Worm (Caenorhabditis elegans): ENCODE measurements around the gene T12D8.10.

Gene T12D8.10

ce11 chrIII:13654950-13655349 lies 12.8 kb upstream of the T12D8.10 start:
- no peak for TF ChIP-seq ceh-28 (tag; optimal IDR thresholded peaks at IDR 0.05)
- TF ChIP-seq egl-27 (tag; optimal IDR thresholded peaks at IDR 0.05): no peak
- TF ChIP-seq fos-1 (tag; optimal IDR thresholded peaks at IDR 0.05): no peak
- no peak for TF ChIP-seq hmg-11 (tag; optimal IDR thresholded peaks at IDR 0.05)
- no peak for TF ChIP-seq ztf-4 (tag; optimal IDR thresholded peaks at IDR 0.05)
- no peak for TF ChIP-seq nhr-25 (tag; optimal IDR thresholded peaks at IDR 0.05)
- no peak for TF ChIP-seq egl-5 (tag; optimal IDR thresholded peaks at IDR 0.05)
- TF ChIP-seq lin-39 (tag; optimal IDR thresholded peaks at IDR 0.05): no peak
- no peak for TF ChIP-seq fkh-2 (tag; optimal IDR thresholded peaks at IDR 0.05)
- TF ChIP-seq nhr-43 (tag; optimal IDR thresholded peaks at IDR 0.05; ENCODE audit: poor library complexity, severe bottlenecking): no peak
- TF ChIP-seq elt-3 (tag; optimal IDR thresholded peaks at IDR 0.05): no peak
- no peak for TF ChIP-seq zag-1 (tag; optimal IDR thresholded peaks at IDR 0.05)
- TF ChIP-seq skn-1 (tag; optimal IDR thresholded peaks at IDR 0.05): no peak
- no peak for TF ChIP-seq nhr-237 (tag; optimal IDR thresholded peaks at IDR 0.05)
- no peak for TF ChIP-seq snpc-4 (tag; optimal IDR thresholded peaks at IDR 0.05)
- no peak for TF ChIP-seq mdl-1 (tag; optimal IDR thresholded peaks at IDR 0.05)
- no peak for TF ChIP-seq mml-1 (tag; optimal IDR thresholded peaks at IDR 0.05)

DNA sequence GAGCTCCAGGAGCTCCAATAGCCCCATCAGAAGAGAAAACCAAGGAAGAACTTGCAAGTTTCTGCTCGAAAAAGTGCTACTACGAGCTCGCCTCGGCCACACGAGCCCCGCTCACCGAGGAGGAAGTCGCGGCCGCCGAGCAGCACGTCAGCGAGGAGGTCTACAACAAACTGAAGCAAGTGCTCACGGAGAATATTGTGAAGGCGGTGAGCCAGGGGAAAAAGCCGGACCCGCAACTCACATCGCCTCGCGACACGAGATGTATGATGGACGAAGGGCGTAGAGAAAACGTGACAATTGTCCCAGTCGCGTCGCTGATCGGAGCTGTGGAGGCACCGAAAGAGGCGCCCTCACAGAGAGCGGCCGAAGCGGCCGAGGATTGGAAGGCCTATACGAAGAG lies 10.6 kb upstream of the T12D8.10 start:
- no peak for TF ChIP-seq ceh-9 (tag; optimal IDR thresholded peaks at IDR 0.05)
- no peak for TF ChIP-seq mdl-1 (tag; optimal IDR thresholded peaks at IDR 0.05)
- TF ChIP-seq elt-3 (tag; optimal IDR thresholded peaks at IDR 0.05): no peak
- TF ChIP-seq hmg-11 (tag; optimal IDR thresholded peaks at IDR 0.05): no peak
- TF ChIP-seq nhr-11 (tag; optimal IDR thresholded peaks at IDR 0.05): no peak
- TF ChIP-seq elt-1 (tag; optimal IDR thresholded peaks at IDR 0.05): no peak
- no peak for TF ChIP-seq nhr-67 (tag; optimal IDR thresholded peaks at IDR 0.05)
- no peak for TF ChIP-seq elt-2 (tag; optimal IDR thresholded peaks at IDR 0.05)
- TF ChIP-seq tbx-2 (tag; optimal IDR thresholded peaks at IDR 0.05): no peak
- TF ChIP-seq aly-2 (tag; optimal IDR thresholded peaks at IDR 0.05): no peak

ce11 chrIII:13652010-13652409 lies 9.9 kb upstream of the T12D8.10 start:
- TF ChIP-seq pha-4 (tag; optimal IDR thresholded peaks at IDR 0.05): no peak
- TF ChIP-seq egl-5 (tag; optimal IDR thresholded peaks at IDR 0.05): no peak
- TF ChIP-seq nhr-77 (tag; optimal IDR thresholded peaks at IDR 0.05): no peak
- TF ChIP-seq ZK546.5 (tag; optimal IDR thresholded peaks at IDR 0.05): no peak
- TF ChIP-seq R02D3.7 (tag; optimal IDR thresholded peaks at IDR 0.05): no peak
- TF ChIP-seq ztf-4 (tag; optimal IDR thresholded peaks at IDR 0.05): no peak
- TF ChIP-seq jun-1 (tag; optimal IDR thresholded peaks at IDR 0.05): no peak
- TF ChIP-seq ceh-16 (tag; optimal IDR thresholded peaks at IDR 0.05): no peak
- TF ChIP-seq tbx-2 (tag; optimal IDR thresholded peaks at IDR 0.05): no peak
- no peak for TF ChIP-seq ceh-28 (tag; optimal IDR thresholded peaks at IDR 0.05)
- no peak for TF ChIP-seq nhr-25 (tag; optimal IDR thresholded peaks at IDR 0.05)
- no peak for TF ChIP-seq nfya-1 (tag; optimal IDR thresholded peaks at IDR 0.05; ENCODE audit: insufficient read depth)
- no peak for TF ChIP-seq elt-2 (tag; optimal IDR thresholded peaks at IDR 0.05)

DNA sequence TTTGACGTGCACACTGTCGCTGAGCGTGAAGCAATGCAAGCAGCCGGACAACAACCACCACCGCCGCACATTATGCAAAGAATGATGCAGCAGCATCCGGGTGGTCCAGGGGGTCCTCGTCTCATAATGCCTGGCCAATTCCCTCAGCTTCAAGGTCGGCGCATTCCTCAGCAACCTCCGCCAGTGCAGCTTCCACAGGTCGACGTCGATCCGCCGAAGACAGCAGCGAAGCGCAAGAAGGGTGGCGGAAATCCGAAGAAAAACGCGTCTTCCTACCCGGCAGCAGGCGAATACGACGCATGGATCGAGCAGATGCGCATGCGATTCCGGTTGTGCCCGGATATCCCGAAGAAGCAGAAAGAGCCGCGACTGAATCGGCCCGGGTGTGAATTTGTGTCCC lies 9.3 kb upstream of the T12D8.10 start:
- TF ChIP-seq R02D3.7 (tag; optimal IDR thresholded peaks at IDR 0.05): no peak

DNA sequence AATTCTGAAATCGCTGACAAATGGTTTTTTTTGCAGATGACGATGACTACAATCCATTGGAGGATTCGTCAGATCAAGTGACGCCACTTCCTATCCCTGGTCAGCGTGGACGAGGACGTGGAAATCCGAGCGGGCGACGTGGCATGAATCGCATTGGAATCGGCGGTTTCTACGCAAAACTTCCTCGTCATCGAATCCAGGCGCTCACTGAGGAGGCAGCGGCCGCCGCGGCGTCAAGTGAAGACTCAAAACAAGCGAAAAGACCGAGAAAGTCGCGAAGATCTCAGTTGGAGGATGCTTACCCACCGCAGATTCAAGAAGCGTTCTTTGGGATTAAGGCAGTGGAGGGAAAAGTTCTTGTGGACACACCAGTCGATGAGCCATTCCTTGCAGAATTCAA lies 6.4 kb upstream of the T12D8.10 start:
- no peak for TF ChIP-seq lsy-12 (tag; optimal IDR thresholded peaks at IDR 0.05)
- no peak for TF ChIP-seq fkh-2 (tag; optimal IDR thresholded peaks at IDR 0.05)
- TF ChIP-seq aly-2 (tag; optimal IDR thresholded peaks at IDR 0.05): no peak
- TF ChIP-seq elt-3 (tag; optimal IDR thresholded peaks at IDR 0.05): no peak
- TF ChIP-seq daf-12 (tag; optimal IDR thresholded peaks at IDR 0.05): no peak
- TF ChIP-seq tbx-2 (tag; optimal IDR thresholded peaks at IDR 0.05): no peak
- no peak for TF ChIP-seq sea-2 (GFP tag; optimal IDR thresholded peaks at IDR 0.05)
- no peak for TF ChIP-seq zag-1 (tag; optimal IDR thresholded peaks at IDR 0.05)
- no peak for TF ChIP-seq snpc-4 (tag; optimal IDR thresholded peaks at IDR 0.05)
- TF ChIP-seq nhr-25 (tag; optimal IDR thresholded peaks at IDR 0.05): no peak
- TF ChIP-seq pha-4 (tag; optimal IDR thresholded peaks at IDR 0.05): no peak
- no peak for TF ChIP-seq eor-1 (tag; optimal IDR thresholded peaks at IDR 0.05)
